Fruit fly (Drosophila melanogaster) whole organism, wandering third instar larva: ENCODE measurements around the gene lin-52.

Experiments used
- Abd-B ChIP-seq: fragments of >200 bp; optimal IDR thresholded peaks from 2 replicates; lab custom pipeline; 2017; ENCODE audit warnings: missing biosample characterization, missing genetic modification characterization
- CG32264 ChIP-seq: fragments of 200-800 bp; sonication (Bioruptor generic); optimal IDR thresholded peaks from 2 replicates; lab custom pipeline; 2016; ENCODE audit warnings: missing biosample characterization, missing genetic modification characterization
- CG9705 ChIP-seq: fragments of 200-800 bp; sonication (Bioruptor generic); optimal IDR thresholded peaks from 2 replicates; lab custom pipeline; 2018; ENCODE audit warnings: missing biosample characterization, mild to moderate bottlenecking, missing genetic modification characterization
- CrebA ChIP-seq: fragments of 200-800 bp; sonication (Bioruptor generic); optimal IDR thresholded peaks from 2 replicates; lab custom pipeline; 2016; ENCODE audit warnings: missing biosample characterization, mild to moderate bottlenecking, missing genetic modification characterization, borderline replicate concordance
- Dfd ChIP-seq: fragments of >200 bp; optimal IDR thresholded peaks from 2 replicates; lab custom pipeline; 2017; ENCODE audit warnings: missing biosample characterization, missing genetic modification characterization
- Dif ChIP-seq: fragments of 200-275, 200-300 bp; sonication (Bioruptor generic); optimal IDR thresholded peaks from 2 replicates; lab custom pipeline; 2018; ENCODE audit warnings: missing biosample characterization, missing genetic modification characterization; ENCODE audit not compliant: partially characterized antibody
- GATAd ChIP-seq: sonication (Bioruptor generic); optimal IDR thresholded peaks from 2 replicates; lab custom pipeline; 2016; ENCODE audit warnings: missing biosample characterization, missing genetic modification characterization
- HLH106 ChIP-seq: fragments of 200-800 bp; optimal IDR thresholded peaks from 3 replicates; lab custom pipeline; 2019; ENCODE audit warnings: missing biosample characterization, mild to moderate bottlenecking, missing genetic modification characterization, moderate library complexity
- Hnf4 ChIP-seq: fragments of 200-800 bp; sonication (Bioruptor generic); optimal IDR thresholded peaks from 2 replicates; lab custom pipeline; 2016; ENCODE audit warnings: missing biosample characterization, mild to moderate bottlenecking, missing genetic modification characterization
- Hr78 ChIP-seq: fragments of >200 bp; optimal IDR thresholded peaks from 2 replicates; lab custom pipeline; 2017; ENCODE audit warnings: missing biosample characterization, missing genetic modification characterization
- Hr83 ChIP-seq: fragments of 200-300 bp; sonication (Bioruptor generic); optimal IDR thresholded peaks from 2 replicates; lab custom pipeline; 2016; ENCODE audit warnings: missing biosample characterization, mild to moderate bottlenecking, missing genetic modification characterization, moderate library complexity; ENCODE audit not compliant: poor library complexity, severe bottlenecking
- Jra ChIP-seq: sonication (Bioruptor generic); optimal IDR thresholded peaks from 2 replicates; lab custom pipeline; 2016; ENCODE audit warnings: missing biosample characterization, missing genetic modification characterization
- Mio ChIP-seq: sonication (Bioruptor generic); optimal IDR thresholded peaks from 2 replicates; lab custom pipeline; 2016; ENCODE audit warnings: missing biosample characterization, missing genetic modification characterization
- Myc ChIP-seq: fragments of >200 bp; optimal IDR thresholded peaks from 2 replicates; lab custom pipeline; 2017
- N ChIP-seq: fragments of >200 bp; optimal IDR thresholded peaks from 2 replicates; lab custom pipeline; 2018; ENCODE audit warnings: missing biosample characterization, missing external identifiers, missing genetic modification characterization
- OdsH ChIP-seq: fragments of 200-800 bp; sonication (Bioruptor generic); optimal IDR thresholded peaks from 2 replicates; lab custom pipeline; 2016; ENCODE audit warnings: missing biosample characterization, mild to moderate bottlenecking, missing genetic modification characterization
- Rel ChIP-seq, 2 experiments: fragments of 200-800 bp; sonication (Bioruptor generic) in 1 of 2; optimal IDR thresholded peaks; 2 replicates in 1 of 2; 3 replicates in 1 of 2; lab custom pipeline; 2016 to 2019; ENCODE audit warnings: mild to moderate bottlenecking in 2 of 2, missing biosample characterization in 2 of 2, missing genetic modification characterization in 2 of 2, moderate library complexity in 1 of 2
- Sp1 ChIP-seq: fragments of 200-800 bp; sonication (Bioruptor generic); optimal IDR thresholded peaks from 3 replicates; lab custom pipeline; 2019; ENCODE audit warnings: missing biosample characterization, mild to moderate bottlenecking, missing genetic modification characterization, moderate library complexity
- Vsx2 ChIP-seq: fragments of 200-300, 225-300 bp; sonication (Bioruptor generic); optimal IDR thresholded peaks from 2 replicates; lab custom pipeline; 2018; ENCODE audit warnings: missing biosample characterization, missing genetic modification characterization; ENCODE audit not compliant: partially characterized antibody
- br ChIP-seq: fragments of 200-800 bp; sonication (Bioruptor generic); optimal IDR thresholded peaks from 2 replicates; lab custom pipeline; 2016; ENCODE audit warnings: missing biosample characterization, missing genetic modification characterization
- brk ChIP-seq: fragments of 200-800 bp; sonication (Bioruptor generic); optimal IDR thresholded peaks from 2 replicates; lab custom pipeline; 2016; ENCODE audit warnings: missing biosample characterization, mild to moderate bottlenecking, missing genetic modification characterization
- dl ChIP-seq, 2 experiments: fragments of 175-275, 200-275 bp in 1 of 2; fragments of 200-275 bp in 1 of 2; sonication (Bioruptor generic); optimal IDR thresholded peaks; lab custom pipeline; 2018; ENCODE audit warnings: mild to moderate bottlenecking in 2 of 2, missing biosample characterization in 2 of 2, missing genetic modification characterization in 2 of 2, moderate library complexity in 2 of 2; ENCODE audit not compliant: partially characterized antibody in 2 of 2, insufficient read depth in 1 of 2
- dmrt93B ChIP-seq: fragments of 200-800 bp; sonication (Bioruptor generic); optimal IDR thresholded peaks from 2 replicates; lab custom pipeline; 2018; ENCODE audit warnings: missing biosample characterization, mild to moderate bottlenecking, missing genetic modification characterization
- dsf ChIP-seq: sonication (Bioruptor generic); optimal IDR thresholded peaks from 2 replicates; lab custom pipeline; 2016; ENCODE audit warnings: missing biosample characterization, missing genetic modification characterization, borderline replicate concordance
- ey ChIP-seq: fragments of 200-800 bp; sonication (Bioruptor generic); optimal IDR thresholded peaks from 2 replicates; lab custom pipeline; 2016; ENCODE audit warnings: missing biosample characterization, missing genetic modification characterization
- foxo ChIP-seq, 2 experiments: fragments of 200-800 bp; sonication (Bioruptor generic); optimal IDR thresholded peaks; 2 replicates in 1 of 2; 3 replicates in 1 of 2; lab custom pipeline; 2016 to 2017; ENCODE audit warnings: missing biosample characterization in 2 of 2, missing genetic modification characterization in 2 of 2
- fru ChIP-seq: fragments of 200-800 bp; sonication (Bioruptor generic); optimal IDR thresholded peaks from 3 replicates; lab custom pipeline; 2016; ENCODE audit warnings: missing biosample characterization, mild to moderate bottlenecking, missing genetic modification characterization
- h ChIP-seq: fragments of 200-800 bp; sonication (Bioruptor generic); optimal IDR thresholded peaks from 3 replicates; lab custom pipeline; 2016; ENCODE audit warnings: missing biosample characterization, mild to moderate bottlenecking, missing genetic modification characterization
- jim ChIP-seq: fragments of 175-275, 200-325 bp; sonication (Bioruptor generic); optimal IDR thresholded peaks from 2 replicates; lab custom pipeline; 2016; ENCODE audit warnings: missing biosample characterization, mild to moderate bottlenecking, missing genetic modification characterization
- lola ChIP-seq: fragments of >200 bp; optimal IDR thresholded peaks from 2 replicates; lab custom pipeline; 2017; ENCODE audit warnings: missing biosample characterization, missing genetic modification characterization
- pan ChIP-seq: fragments of >200 bp; optimal IDR thresholded peaks from 2 replicates; lab custom pipeline; 2017
- psq ChIP-seq: fragments of 200-800 bp; sonication (Bioruptor generic); optimal IDR thresholded peaks from 3 replicates; lab custom pipeline; 2017; ENCODE audit warnings: missing biosample characterization, mild to moderate bottlenecking, missing genetic modification characterization, moderate library complexity
- rgr ChIP-seq: fragments of 200-800 bp; sonication (Bioruptor generic); optimal IDR thresholded peaks from 3 replicates; lab custom pipeline; 2016; ENCODE audit warnings: missing biosample characterization, mild to moderate bottlenecking, missing genetic modification characterization
- sage ChIP-seq: fragments of 200-800 bp; sonication (Bioruptor generic); optimal IDR thresholded peaks from 2 replicates; lab custom pipeline; 2016; ENCODE audit warnings: missing biosample characterization, mild to moderate bottlenecking, missing genetic modification characterization
- sv ChIP-seq: fragments of 200-800 bp; sonication (Bioruptor generic); optimal IDR thresholded peaks from 3 replicates; lab custom pipeline; 2016; ENCODE audit warnings: missing biosample characterization, missing genetic modification characterization
- tai ChIP-seq: sonication (Bioruptor generic); optimal IDR thresholded peaks from 2 replicates; lab custom pipeline; 2016; ENCODE audit warnings: missing biosample characterization, missing genetic modification characterization
- usp ChIP-seq: fragments of >200 bp; optimal IDR thresholded peaks from 2 replicates; lab custom pipeline; 2017; ENCODE audit warnings: missing biosample characterization, missing genetic modification characterization
- woc ChIP-seq: sonication (Bioruptor generic); optimal IDR thresholded peaks from 2 replicates; lab custom pipeline; 2016; ENCODE audit warnings: missing biosample characterization, mild to moderate bottlenecking, missing genetic modification characterization

The lin-52 gene

dm6 chrX:5741625-5742024 lies 13.1 kb downstream of the lin-52 start:
- TF ChIP-seq dsf (GFP tag; lab: Kevin White, UChicago) (no peak), Dfd (GFP tag; lab: Kevin White, UChicago) (peak; percentile 88)

DNA sequence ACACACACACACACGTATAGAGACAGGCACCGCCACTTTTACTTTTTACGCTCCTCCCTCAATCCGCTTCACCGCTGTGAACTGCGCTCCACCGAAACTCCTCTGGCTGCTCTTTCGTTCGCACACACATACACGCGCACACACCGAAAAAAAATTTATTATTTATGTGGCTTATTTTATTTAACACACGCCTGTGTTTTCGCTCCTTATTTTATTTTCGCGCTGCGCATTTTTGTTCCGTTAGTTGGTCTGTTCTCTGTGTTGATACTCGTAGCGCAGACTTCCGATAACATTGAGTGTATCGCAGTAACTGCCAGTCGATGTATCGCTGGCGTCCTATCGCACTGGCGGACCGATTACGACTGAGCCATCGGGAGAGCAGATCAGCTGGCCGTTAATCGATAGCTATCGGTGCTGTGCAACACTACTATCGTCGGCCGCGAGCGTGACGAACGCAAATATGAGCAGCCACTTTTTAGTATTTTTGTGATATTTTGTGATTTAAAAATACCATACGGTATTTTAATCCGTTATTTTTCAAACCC lies 17.0 kb downstream of the lin-52 start, which contains the start of gene Snx27:
Gene Snx27 (minus strand): TSS at position 356 of the 545 bp plus-strand sequence.
- TF ChIP-seq Dif (GFP tag; lab: Kevin White, UChicago) (no peak), sage (no peak), CG9705 (GFP tag; lab: Kevin White, UChicago) (no peak), Hr78 (GFP tag; lab: Kevin White, UChicago) (no peak), Myc (no peak), h (GFP tag; lab: Kevin White, UChicago) (peak; percentile 52), foxo (GFP tag; optimal IDR thresholded peaks at IDR 0.05; lab: Kevin White, UChicago) (peak in 1 of 2 experiments; percentile 35), Abd-B (GFP tag; lab: Kevin White, UChicago) (no peak), OdsH (GFP tag; lab: Kevin White, UChicago) (no peak), CG32264 (GFP tag; lab: Kevin White, UChicago) (no peak), br (GFP tag; lab: Kevin White, UChicago) (peak; percentile 43), Jra (peak; percentile 62), dmrt93B (GFP tag; lab: Kevin White, UChicago) (no peak), sv (GFP tag; lab: Kevin White, UChicago) (peak; percentile 10), Hr83 (peak; percentile 89), ey (GFP tag; lab: Kevin White, UChicago) (peak; percentile 32), woc (peak; percentile 35), lola (GFP tag; lab: Kevin White, UChicago) (no peak), N (GFP tag; lab: Kevin White, UChicago) (no peak), brk (peak; percentile 78), GATAd (GFP tag; lab: Kevin White, UChicago) (no peak), CrebA (GFP tag; lab: Kevin White, UChicago) (no peak), Sp1 (GFP tag; lab: Kevin White, UChicago) (peak; percentile 29), psq (GFP tag; lab: Kevin White, UChicago) (no peak), tai (no peak), Vsx2 (GFP tag; lab: Kevin White, UChicago) (no peak), pan (lab: Kevin White, UChicago) (no peak), Mio (GFP tag; lab: Kevin White, UChicago) (peak; percentile 38), Dfd (GFP tag; lab: Kevin White, UChicago) (no peak), fru (peak; percentile 85), HLH106 (tag; lab: Kevin White, UChicago) (no peak), Hnf4 (GFP tag; lab: Kevin White, UChicago) (peak; percentile 81), jim (GFP tag; lab: Kevin White, UChicago) (no peak), dl (GFP tag; optimal IDR thresholded peaks at IDR 0.05; lab: Kevin White, UChicago; ENCODE audit: insufficient read depth in 1 of 2, partially characterized antibody in 2 of 2) (peak in 1 of 2 experiments; percentile 17), dsf (GFP tag; lab: Kevin White, UChicago) (peak; percentile 7), rgr (GFP tag; lab: Kevin White, UChicago) (peak; percentile 28), usp (GFP tag; lab: Kevin White, UChicago) (no peak), Rel (GFP tag; optimal IDR thresholded peaks at IDR 0.05; lab: Kevin White, UChicago) (no peak), Rel (tag; optimal IDR thresholded peaks at IDR 0.05; lab: Kevin White, UChicago) (peak; percentile 21)

- TF ChIP-seq Abd-B (GFP tag; lab: Kevin White, UChicago) (no peak), sage (no peak), Hnf4 (GFP tag; lab: Kevin White, UChicago) (no peak), lola (GFP tag; lab: Kevin White, UChicago) (no peak), h (GFP tag; lab: Kevin White, UChicago) (no peak), dmrt93B (GFP tag; lab: Kevin White, UChicago) (peak; percentile 10), jim (GFP tag; lab: Kevin White, UChicago) (no peak), N (GFP tag; lab: Kevin White, UChicago) (no peak), rgr (GFP tag; lab: Kevin White, UChicago) (peak; percentile 8), usp (GFP tag; lab: Kevin White, UChicago) (no peak), HLH106 (tag; lab: Kevin White, UChicago) (peak; percentile 19), br (GFP tag; lab: Kevin White, UChicago) (peak; percentile 14), Myc (no peak), ey (GFP tag; lab: Kevin White, UChicago) (peak; percentile 4), pan (lab: Kevin White, UChicago) (no peak), tai (no peak), Hr83 (no peak), Jra (no peak), foxo (GFP tag; optimal IDR thresholded peaks at IDR 0.05; lab: Kevin White, UChicago) (peak in 1 of 2 experiments; percentile 55), OdsH (GFP tag; lab: Kevin White, UChicago) (no peak), Rel (GFP tag; optimal IDR thresholded peaks at IDR 0.05; lab: Kevin White, UChicago) (no peak), Rel (tag; optimal IDR thresholded peaks at IDR 0.05; lab: Kevin White, UChicago) (no peak), Mio (GFP tag; lab: Kevin White, UChicago) (no peak), Hr78 (GFP tag; lab: Kevin White, UChicago) (no peak)
Observed at dm6 chrX:5737157-5737556, 17.6 kb downstream of the lin-52 start.
